Fruit fly (Drosophila melanogaster): ENCODE results near the gene CG31088.
A peak's percentile ranks its signal among the peaks of the same experiment; 100 is the strongest.

Gene CG31088

dm6 chr3R:15984483-15985118 lies 33.9 kb upstream of the CG31088 start (continued):
- TF ChIP-seq Lpt (GFP tag; optimal IDR thresholded peaks at IDR 0.05): no peak
- no peak; the same call in 1 of the 2 replicates for TF ChIP-seq ttk (GFP tag; IDR thresholded peaks at IDR 0.05)
- TF ChIP-seq vfl (GFP tag; optimal IDR thresholded peaks at IDR 0.05): no peak
- peak; percentile 47 for TF ChIP-seq CG15269 (tag; optimal IDR thresholded peaks at IDR 0.05)
- TF ChIP-seq CG4707 (GFP tag; optimal IDR thresholded peaks at IDR 0.05): no peak
- TF ChIP-seq C15 (GFP tag; IDR thresholded peaks at IDR 0.05): no peak
- TF ChIP-seq CG34422 (GFP tag; IDR thresholded peaks at IDR 0.05): peak; percentile 42; the same call in 1 of the 3 replicates
- peak; percentile 70 for TF ChIP-seq phol (tag; optimal IDR thresholded peaks at IDR 0.05)
- TF ChIP-seq ase (GFP tag; IDR thresholded peaks at IDR 0.05): no peak
- peak; percentile 58 for TF ChIP-seq CG17829 (tag; optimal IDR thresholded peaks at IDR 0.05)
- no peak for TF ChIP-seq fd102C (GFP tag; optimal IDR thresholded peaks at IDR 0.05)
- TF ChIP-seq Ets65A (GFP tag): no peak
- TF ChIP-seq gsb-n (tag; optimal IDR thresholded peaks at IDR 0.05): peak; percentile 26
- no peak for TF ChIP-seq Deaf1 (tag; optimal IDR thresholded peaks at IDR 0.05)
- TF ChIP-seq CG15011 (GFP tag; optimal IDR thresholded peaks at IDR 0.05): no peak
- no peak for TF ChIP-seq CG4854 (GFP tag; optimal IDR thresholded peaks at IDR 0.05)
- peak; percentile 40; the same call in 1 of the 2 replicates for TF ChIP-seq CG32532 (GFP tag; IDR thresholded peaks at IDR 0.05)
- TF ChIP-seq CG13296 (GFP tag; optimal IDR thresholded peaks at IDR 0.05): no peak
- no peak for TF ChIP-seq Doc2 (GFP tag; IDR thresholded peaks at IDR 0.05)
- peak; percentile 46 for TF ChIP-seq Camta (GFP tag; optimal IDR thresholded peaks at IDR 0.05)
- no peak for TF ChIP-seq Dref (GFP tag; IDR thresholded peaks at IDR 0.05)
- TF ChIP-seq Fer3 (tag; optimal IDR thresholded peaks at IDR 0.05): peak; percentile 43
- TF ChIP-seq sqz (GFP tag; optimal IDR thresholded peaks at IDR 0.05): no peak
- TF ChIP-seq Optix (GFP tag; IDR thresholded peaks at IDR 0.05): no peak
- no peak for TF ChIP-seq chm (GFP tag; IDR thresholded peaks at IDR 0.05)
- TF ChIP-seq Opbp (GFP tag; IDR thresholded peaks at IDR 0.05; ENCODE audit: partially characterized antibody): no peak
- TF ChIP-seq Dp (GFP tag; optimal IDR thresholded peaks at IDR 0.05): no peak
- TF ChIP-seq kay (GFP tag; optimal IDR thresholded peaks at IDR 0.05): no peak
- TF ChIP-seq cg (GFP tag; optimal IDR thresholded peaks at IDR 0.05): no peak
- no peak for TF ChIP-seq ssp (GFP tag; IDR thresholded peaks at IDR 0.05)
- no peak for TF ChIP-seq inv (GFP tag; IDR thresholded peaks at IDR 0.05; ENCODE audit: partially characterized antibody)
- no peak; the same call in 1 of the 2 replicates for TF ChIP-seq onecut (GFP tag; IDR thresholded peaks at IDR 0.05)
- no peak for TF ChIP-seq gcm2 (GFP tag; optimal IDR thresholded peaks at IDR 0.05)
- TF ChIP-seq zfh1 (GFP tag; IDR thresholded peaks at IDR 0.05): peak; percentile 72
- no peak for TF ChIP-seq NC2β (GFP tag; optimal IDR thresholded peaks at IDR 0.05)
- TF ChIP-seq CG2202 (tag; optimal IDR thresholded peaks at IDR 0.05): no peak
- no peak for TF ChIP-seq sima (GFP tag; optimal IDR thresholded peaks at IDR 0.05)
- TF ChIP-seq D19B (GFP tag; optimal IDR thresholded peaks at IDR 0.05): no peak
- TF ChIP-seq CG5180 (GFP tag; optimal IDR thresholded peaks at IDR 0.05): no peak
- TF ChIP-seq CG13123 (GFP tag; optimal IDR thresholded peaks at IDR 0.05): no peak
- TF ChIP-seq H15 (GFP tag; IDR thresholded peaks at IDR 0.05): 0 out of 3 replicates have a peak, but pooled peaks have one; percentile 17
- peak; percentile 19 for TF ChIP-seq org-1 (GFP tag; optimal IDR thresholded peaks at IDR 0.05)
- TF ChIP-seq tll (GFP tag; optimal IDR thresholded peaks at IDR 0.05): no peak
- peak; percentile 4 for TF ChIP-seq Myb (GFP tag; optimal IDR thresholded peaks at IDR 0.05)
- TF ChIP-seq CHES-1-like (GFP tag; optimal IDR thresholded peaks at IDR 0.05): peak; percentile 14
- 0 out of 2 replicates have a peak, but pooled peaks have one; percentile 17 for TF ChIP-seq nerfin-2 (GFP tag; IDR thresholded peaks at IDR 0.05; ENCODE audit: partially characterized antibody)
- peak; percentile 15 for TF ChIP-seq CG13775 (GFP tag; optimal IDR thresholded peaks at IDR 0.05)
- TF ChIP-seq CG32772 (GFP tag; IDR thresholded peaks at IDR 0.05): 0 out of 2 replicates have a peak, but pooled peaks have one; percentile 12
- peak; percentile 34 for TF ChIP-seq Hmr (GFP tag; optimal IDR thresholded peaks at IDR 0.05)
- TF ChIP-seq fd96Cb (tag; optimal IDR thresholded peaks at IDR 0.05): peak; percentile 50
